Fruit fly (Drosophila melanogaster) whole organism, embryonic: ENCODE data around the gene CG32816.

Experiments used
- Bteb2 ChIP-seq: fragments of 200-800 bp; sonication (Bioruptor generic); optimal IDR thresholded peaks from 2 replicates; lab custom pipeline; 2016; ENCODE audit warnings: missing biosample characterization, missing genetic modification characterization
- CG11398 ChIP-seq: fragments of 200-800 bp; sonication (Bioruptor generic); optimal IDR thresholded peaks from 2 replicates; lab custom pipeline; 2016; ENCODE audit warnings: missing biosample characterization, missing genetic modification characterization
- CG11504 ChIP-seq: fragments of 200-800 bp; sonication (Bioruptor generic); optimal IDR thresholded peaks from 3 replicates; lab custom pipeline; 2019; ENCODE audit warnings: missing biosample characterization, mild to moderate bottlenecking, missing genetic modification characterization, moderate library complexity
- CG12219 ChIP-seq: fragments of 200-800 bp; sonication (Bioruptor generic); optimal IDR thresholded peaks from 3 replicates; lab custom pipeline; 2018; ENCODE audit warnings: missing biosample characterization, mild to moderate bottlenecking, missing genetic modification characterization
- CG12391 ChIP-seq: fragments of 200-800 bp; sonication (Bioruptor generic); optimal IDR thresholded peaks from 3 replicates; lab custom pipeline; 2018; ENCODE audit warnings: missing biosample characterization, mild to moderate bottlenecking, missing genetic modification characterization, moderate library complexity
- CG12769 ChIP-seq: fragments of 200-800 bp; sonication (Bioruptor generic); optimal IDR thresholded peaks from 2 replicates; lab custom pipeline; 2019; ENCODE audit warnings: missing biosample characterization, mild to moderate bottlenecking, missing genetic modification characterization, moderate library complexity
- CG15269 ChIP-seq: fragments of 200-800 bp; sonication (Bioruptor generic); optimal IDR thresholded peaks from 2 replicates; lab custom pipeline; 2018; ENCODE audit warnings: missing biosample characterization, mild to moderate bottlenecking, missing genetic modification characterization, moderate library complexity
- CG1529 ChIP-seq: fragments of 200-800 bp; sonication (Bioruptor generic); optimal IDR thresholded peaks from 3 replicates; lab custom pipeline; 2018; ENCODE audit warnings: missing biosample characterization, missing genetic modification characterization
- CG17359 ChIP-seq: fragments of 200-800 bp; sonication (Bioruptor generic); optimal IDR thresholded peaks from 3 replicates; lab custom pipeline; 2018; ENCODE audit warnings: missing biosample characterization, mild to moderate bottlenecking, missing genetic modification characterization, moderate library complexity
- CG2678 ChIP-seq: fragments of 200-800 bp; sonication (Bioruptor generic); optimal IDR thresholded peaks from 3 replicates; lab custom pipeline; 2019; ENCODE audit warnings: missing biosample characterization, mild to moderate bottlenecking, missing genetic modification characterization, moderate library complexity
- CG2712 ChIP-seq: fragments of 200-800 bp; optimal IDR thresholded peaks from 3 replicates; lab custom pipeline; 2019; ENCODE audit warnings: missing biosample characterization, mild to moderate bottlenecking, missing genetic modification characterization, moderate library complexity
- CG2875 ChIP-seq: fragments of 200-800 bp; sonication (Bioruptor generic); optimal IDR thresholded peaks from 2 replicates; lab custom pipeline; 2017; ENCODE audit warnings: missing biosample characterization, mild to moderate bottlenecking, missing genetic modification characterization, missing genetic modification reagents
- CG30403 ChIP-seq: fragments of 200-800 bp; sonication (Bioruptor generic); optimal IDR thresholded peaks from 3 replicates; lab custom pipeline; 2016; ENCODE audit warnings: missing biosample characterization, missing genetic modification characterization
- CG31441 ChIP-seq: fragments of 200-800 bp; sonication (Bioruptor generic); IDR thresholded peaks from 2 replicates; pipeline ENCODE4 v1.3.6; 2022; ENCODE audit warnings: missing biosample characterization, missing genetic modification characterization
- CG43689 ChIP-seq: fragments of 200-800 bp; sonication (Bioruptor generic); IDR thresholded peaks from 2 replicates; pipeline ENCODE4 v1.3.6; 2022; ENCODE audit warnings: missing biosample characterization, missing genetic modification characterization
- CG5245 ChIP-seq: fragments of 200-800 bp; sonication (Bioruptor generic); optimal IDR thresholded peaks from 3 replicates; lab custom pipeline; 2016; ENCODE audit warnings: missing biosample characterization, missing genetic modification characterization
- CG6254 ChIP-seq: fragments of 200-800 bp; sonication (Bioruptor generic); optimal IDR thresholded peaks from 3 replicates; lab custom pipeline; 2017; ENCODE audit warnings: mild to moderate bottlenecking, missing biosample characterization, missing genetic modification reagents, missing genetic modification characterization
- CG7839 ChIP-seq: fragments of 200-800 bp; sonication (Bioruptor generic); optimal IDR thresholded peaks from 3 replicates; lab custom pipeline; 2018; ENCODE audit warnings: missing biosample characterization, mild to moderate bottlenecking, missing genetic modification characterization, moderate library complexity
- CG8290 ChIP-seq, 3 experiments: fragments of 200-800 bp; sonication (Bioruptor generic); optimal IDR thresholded peaks; 2 replicates each; lab custom pipeline; 2016 to 2019; ENCODE audit warnings: missing biosample characterization in 3 of 3, missing genetic modification characterization in 3 of 3, mild to moderate bottlenecking in 2 of 3, moderate library complexity in 1 of 3
- CG8924 ChIP-seq: fragments of 200-800 bp; optimal IDR thresholded peaks from 3 replicates; lab custom pipeline; 2019; ENCODE audit warnings: missing biosample characterization, mild to moderate bottlenecking, missing genetic modification characterization, moderate library complexity
- CG9876 ChIP-seq: fragments of 200-800 bp; sonication (Bioruptor generic); optimal IDR thresholded peaks from 2 replicates; lab custom pipeline; 2016; ENCODE audit warnings: missing biosample characterization, missing genetic modification characterization
- Dfd ChIP-seq, 2 experiments: fragments of >200 bp; optimal IDR thresholded peaks; 2 replicates each; lab custom pipeline; 2017; ENCODE audit warnings: missing biosample characterization in 2 of 2, missing genetic modification characterization in 2 of 2
- Dip2 ChIP-seq: fragments of 200-800 bp; sonication (Bioruptor generic); IDR thresholded peaks from 2 replicates; pipeline ENCODE4 v1.3.6; 2022; ENCODE audit warnings: missing biosample characterization, missing genetic modification characterization
- HLH3B ChIP-seq: fragments of 200-800 bp; sonication (Bioruptor generic); IDR thresholded peaks from 2 replicates; pipeline ENCODE4 v1.3.6; 2022; ENCODE audit warnings: missing biosample characterization, missing genetic modification characterization
- HmgD ChIP-seq: fragments of 200-800 bp; sonication (Bioruptor generic); optimal IDR thresholded peaks from 3 replicates; lab custom pipeline; 2016; ENCODE audit warnings: missing biosample characterization, missing genetic modification characterization
- HmgZ ChIP-seq: fragments of 200-800 bp; sonication (Bioruptor generic); optimal IDR thresholded peaks from 2 replicates; lab custom pipeline; 2018; ENCODE audit warnings: missing biosample characterization, mild to moderate bottlenecking, missing genetic modification characterization
- Hr51 ChIP-seq, 2 experiments: fragments of 200-800 bp; sonication (Bioruptor generic); optimal IDR thresholded peaks; 2 replicates in 1 of 2; 3 replicates in 1 of 2; lab custom pipeline; 2016 to 2018; ENCODE audit warnings: missing biosample characterization in 2 of 2, missing genetic modification characterization in 2 of 2, mild to moderate bottlenecking in 1 of 2, moderate library complexity in 1 of 2
- Hr78 ChIP-seq, 2 experiments: fragments of 200-800 bp in 1 of 2; fragments of >200 bp in 1 of 2; sonication (Bioruptor generic) in 1 of 2; optimal IDR thresholded peaks; 2 replicates each; lab custom pipeline; 2017 to 2019; ENCODE audit warnings: missing biosample characterization in 2 of 2, missing genetic modification characterization in 2 of 2, mild to moderate bottlenecking in 1 of 2, moderate library complexity in 1 of 2
- NC2α ChIP-seq: fragments of 200-800 bp; sonication (Bioruptor generic); optimal IDR thresholded peaks from 2 replicates; lab custom pipeline; 2016; ENCODE audit warnings: missing biosample characterization, missing genetic modification characterization
- Pdp1 ChIP-seq, 2 experiments: fragments of 200-800 bp; sonication (Bioruptor generic); optimal IDR thresholded peaks; 3 replicates each; lab custom pipeline; 2016; ENCODE audit warnings: missing biosample characterization in 2 of 2, missing genetic modification characterization in 2 of 2, mild to moderate bottlenecking in 1 of 2, moderate library complexity in 1 of 2
- Ptx1 ChIP-seq: fragments of 200-800 bp; sonication (Bioruptor generic); IDR thresholded peaks from 2 replicates; pipeline ENCODE4 v1.3.6; 2022; ENCODE audit warnings: missing biosample characterization, missing genetic modification characterization
- Ravus ChIP-seq: fragments of 200-800 bp; sonication (Bioruptor generic); IDR thresholded peaks from 2 replicates; pipeline ENCODE4 v1.3.6; 2022; ENCODE audit warnings: missing biosample characterization, missing genetic modification characterization
- Sox102F ChIP-seq: fragments of 200-800 bp; sonication (Bioruptor generic); optimal IDR thresholded peaks from 2 replicates; lab custom pipeline; 2018; ENCODE audit warnings: missing biosample characterization, mild to moderate bottlenecking, missing genetic modification characterization, moderate library complexity
- cg ChIP-seq: fragments of 200-800 bp; sonication (Bioruptor generic); optimal IDR thresholded peaks from 3 replicates; lab custom pipeline; 2019; ENCODE audit warnings: missing biosample characterization, mild to moderate bottlenecking, missing genetic modification characterization, moderate library complexity
- chif ChIP-seq, 2 experiments: fragments of 200-800 bp; sonication (Bioruptor generic); optimal IDR thresholded peaks; 3 replicates each; lab custom pipeline; 2016; ENCODE audit warnings: missing biosample characterization in 2 of 2, missing genetic modification characterization in 2 of 2
- grau ChIP-seq: fragments of 200-800 bp; optimal IDR thresholded peaks from 3 replicates; lab custom pipeline; 2019; ENCODE audit warnings: missing biosample characterization, mild to moderate bottlenecking, missing genetic modification characterization, moderate library complexity
- gsb-n ChIP-seq: fragments of 200-800 bp; sonication (Bioruptor generic); optimal IDR thresholded peaks from 3 replicates; lab custom pipeline; 2018; ENCODE audit warnings: missing biosample characterization, mild to moderate bottlenecking, missing genetic modification characterization
- inv ChIP-seq: fragments of 200-800 bp; sonication (Bioruptor generic); IDR thresholded peaks from 2 replicates; pipeline ENCODE4 v1.3.6; 2022; ENCODE audit warnings: missing biosample characterization, missing genetic modification characterization; ENCODE audit not compliant: partially characterized antibody
- kni ChIP-seq: fragments of 200-800 bp; sonication (Bioruptor generic); optimal IDR thresholded peaks from 3 replicates; lab custom pipeline; 2017; ENCODE audit warnings: mild to moderate bottlenecking, missing biosample characterization, missing genetic modification reagents, missing genetic modification characterization
- mld ChIP-seq: fragments of 200-800 bp; sonication (Bioruptor generic); IDR thresholded peaks from 3 replicates; pipeline ENCODE4 v1.3.6; 2022; ENCODE audit warnings: missing biosample characterization, missing genetic modification characterization; ENCODE audit not compliant: partially characterized antibody
- phol ChIP-seq: fragments of 200-800 bp; sonication (Bioruptor generic); optimal IDR thresholded peaks from 3 replicates; lab custom pipeline; 2018; ENCODE audit warnings: missing biosample characterization, mild to moderate bottlenecking, missing genetic modification characterization, moderate library complexity
- pnt ChIP-seq: fragments of 200-800 bp; sonication (Bioruptor generic); optimal IDR thresholded peaks from 3 replicates; lab custom pipeline; 2016; ENCODE audit warnings: missing biosample characterization, missing genetic modification characterization
- scrt ChIP-seq: fragments of 200-800 bp; sonication (Bioruptor generic); optimal IDR thresholded peaks from 2 replicates; lab custom pipeline; 2018; ENCODE audit warnings: missing biosample characterization, mild to moderate bottlenecking, missing genetic modification characterization, moderate library complexity
- sd ChIP-seq: fragments of 200-800 bp; sonication (Bioruptor generic); optimal IDR thresholded peaks from 3 replicates; lab custom pipeline; 2018; ENCODE audit warnings: missing biosample characterization, mild to moderate bottlenecking, missing genetic modification characterization, moderate library complexity
- sens ChIP-seq: fragments of 200-800 bp; sonication (Bioruptor generic); peaks from one replicate; lab custom pipeline; 2016; ENCODE audit warnings: missing biosample characterization, missing genetic modification characterization
- sima ChIP-seq: fragments of 200-800 bp; sonication (Bioruptor generic); optimal IDR thresholded peaks from 2 replicates; lab custom pipeline; 2016; ENCODE audit warnings: missing biosample characterization, missing genetic modification characterization
- stwl ChIP-seq: fragments of 200-800 bp; sonication (Bioruptor generic); optimal IDR thresholded peaks from 3 replicates; lab custom pipeline; 2018; ENCODE audit warnings: missing biosample characterization, mild to moderate bottlenecking, missing genetic modification characterization, moderate library complexity
- vvl ChIP-seq: fragments of 200-800 bp; sonication (Bioruptor generic); IDR thresholded peaks from 2 replicates; pipeline ENCODE4 v1.3.6; 2022; ENCODE audit warnings: missing biosample characterization, missing genetic modification characterization

Gene CG32816

DNA sequence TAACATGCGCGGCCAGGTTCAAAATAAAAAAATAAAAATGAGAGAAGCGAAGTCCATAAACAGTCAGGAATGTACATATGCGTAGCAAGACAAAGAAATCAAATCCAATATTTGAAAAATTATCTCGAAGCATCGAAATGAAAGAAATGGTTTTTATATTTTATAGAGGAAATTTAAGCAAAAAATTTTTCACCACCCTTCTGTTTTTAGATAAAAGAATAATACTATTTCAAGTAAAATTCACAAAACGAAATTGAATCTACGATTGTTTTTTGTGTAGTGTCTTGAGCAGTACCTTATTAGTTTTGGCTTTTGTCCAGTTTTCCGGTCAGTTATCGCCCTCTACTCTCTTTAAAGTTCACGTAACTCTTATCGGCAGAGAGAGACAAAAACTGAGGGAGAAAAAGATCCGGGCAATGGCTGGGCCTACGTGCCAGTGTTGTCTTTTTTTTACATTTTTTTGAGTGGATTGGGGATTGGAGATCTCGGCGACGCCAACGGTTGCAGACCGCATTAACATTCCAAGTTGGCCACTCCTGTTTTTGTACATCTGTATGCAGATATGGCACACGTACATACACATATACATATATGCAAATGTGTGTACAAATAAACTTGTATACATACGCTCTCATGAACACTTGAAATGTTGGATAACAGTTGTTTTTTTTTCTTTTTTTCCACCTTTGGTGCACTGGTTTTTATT lies 130.5 kb downstream of the CG32816 start (continued):
- TF ChIP-seq Dip2 (GFP tag; lab: Robert Waterston, UW) = no peak
- TF ChIP-seq CG17359 = peak; percentile 20
- no peak for TF ChIP-seq Dfd (GFP tag; optimal IDR thresholded peaks at IDR 0.05; lab: Kevin White, UChicago)
- TF ChIP-seq CG12219 (GFP tag; lab: Kevin White, UChicago) = no peak
- TF ChIP-seq cg (GFP tag; lab: Kevin White, UChicago) = peak; percentile 45
- TF ChIP-seq CG6254 (GFP tag; lab: Kevin White, UChicago) = no peak
- TF ChIP-seq vvl (GFP tag; lab: Robert Waterston, UW) = peak; percentile 75
- TF ChIP-seq Hr78 (GFP tag; optimal IDR thresholded peaks at IDR 0.05; lab: Kevin White, UChicago) = peak in 1 of 2 experiments; percentile 53
- TF ChIP-seq pnt (GFP tag; lab: Kevin White, UChicago) = no peak
- no peak for TF ChIP-seq mld
- TF ChIP-seq CG2875 (GFP tag; lab: Kevin White, UChicago) = no peak
- no peak for TF ChIP-seq HmgZ (tag; lab: Kevin White, UChicago)
- TF ChIP-seq phol (tag; lab: Kevin White, UChicago) = peak; percentile 32
- TF ChIP-seq Sox102F (GFP tag; lab: Kevin White, UChicago) = peak; percentile 58
- TF ChIP-seq sd = peak; percentile 83
- TF ChIP-seq CG11398 (GFP tag; lab: Kevin White, UChicago) = no peak
- no peak for TF ChIP-seq CG8290 (GFP tag; optimal IDR thresholded peaks at IDR 0.05; lab: Kevin White, UChicago)
- TF ChIP-seq CG8290 (tag; optimal IDR thresholded peaks at IDR 0.05; lab: Kevin White, UChicago) = no peak
- no peak for TF ChIP-seq scrt (GFP tag; lab: Kevin White, UChicago)
- TF ChIP-seq grau = peak; percentile 12
- peak; percentile 5 for TF ChIP-seq gsb-n (tag; lab: Kevin White, UChicago)
- TF ChIP-seq stwl (tag; lab: Kevin White, UChicago) = peak; percentile 76
- TF ChIP-seq CG15269 (tag; lab: Kevin White, UChicago) = peak; percentile 18
- peak; percentile 40; the same call in 1 of the 2 replicates for TF ChIP-seq CG31441 (GFP tag; lab: Robert Waterston, UW)
- no peak for TF ChIP-seq inv (GFP tag; lab: Robert Waterston, UW)
- peak in 1 of 2 experiments; percentile 57 for TF ChIP-seq Hr51 (GFP tag; optimal IDR thresholded peaks at IDR 0.05; lab: Kevin White, UChicago)
- peak; percentile 18 for TF ChIP-seq CG12391 (tag; lab: Kevin White, UChicago)
- TF ChIP-seq Pdp1 (GFP tag; optimal IDR thresholded peaks at IDR 0.05; lab: Kevin White, UChicago) = peak in 1 of 2 experiments; percentile 21
- TF ChIP-seq CG5245 = no peak
- no peak for TF ChIP-seq CG9876 (GFP tag; lab: Kevin White, UChicago)
- TF ChIP-seq Bteb2 (GFP tag; lab: Kevin White, UChicago) = no peak
- TF ChIP-seq HmgD (GFP tag; lab: Kevin White, UChicago) = no peak
- TF ChIP-seq NC2α = no peak
- no peak for TF ChIP-seq CG1529 (GFP tag; lab: Kevin White, UChicago)
- TF ChIP-seq CG30403 (GFP tag; lab: Kevin White, UChicago) = peak; percentile 27
- no peak for TF ChIP-seq CG43689 (GFP tag; lab: Robert Waterston, UW)
- TF ChIP-seq CG12769 (tag; lab: Kevin White, UChicago) = peak; percentile 0
- no peak for TF ChIP-seq Ravus (GFP tag; lab: Robert Waterston, UW)
- TF ChIP-seq sens (GFP tag; lab: Kevin White, UChicago) = peak; percentile 86
- 0 out of 2 replicates have a peak, but pooled peaks have one; percentile 15 for TF ChIP-seq Ptx1 (GFP tag; lab: Robert Waterston, UW)
- no peak for TF ChIP-seq sima (GFP tag; lab: Kevin White, UChicago)
- peak; percentile 37 for TF ChIP-seq CG2712
- peak; percentile 16 for TF ChIP-seq CG7839 (tag; lab: Kevin White, UChicago)
- no peak for TF ChIP-seq chif (GFP tag; optimal IDR thresholded peaks at IDR 0.05; lab: Kevin White, UChicago)
- TF ChIP-seq kni (GFP tag; lab: Kevin White, UChicago) = peak; percentile 24
- TF ChIP-seq CG2678 (tag; lab: Kevin White, UChicago) = peak; percentile 13
- TF ChIP-seq CG8924 = no peak
- peak; percentile 43 for TF ChIP-seq CG11504 (tag; lab: Kevin White, UChicago)
- TF ChIP-seq HLH3B = 0 out of 2 replicates have a peak, but pooled peaks have one; percentile 11
